Fruit fly (Drosophila melanogaster): ENCODE measurements around the gene CG15564.

The CG15564 gene

DNA sequence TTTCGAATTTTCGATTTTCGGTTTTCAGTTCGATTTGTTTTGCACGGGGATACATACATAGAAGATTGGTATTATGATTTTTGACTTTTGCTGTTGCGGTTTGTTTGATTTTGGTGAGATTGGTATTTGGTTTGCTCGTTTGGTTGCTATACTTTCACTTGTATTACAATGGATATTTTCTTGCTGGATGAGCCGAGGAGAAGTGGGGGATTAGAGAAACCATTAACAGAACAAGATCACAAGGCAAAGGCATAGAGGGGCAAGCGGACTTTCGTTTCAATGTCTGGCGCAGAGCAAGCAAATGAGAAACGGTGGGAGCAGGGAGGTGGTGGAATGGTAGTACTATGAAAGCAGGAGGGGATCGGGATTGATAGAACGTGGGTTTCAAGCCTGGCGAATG is 2.9 kb downstream of the CG15564 start, which contains the start of gene CG15563:
Gene CG15563, minus strand, starts transcription at position 101 of the 400 bp plus-strand sequence.
- TF ChIP-seq CG8159 (tag; optimal IDR thresholded peaks at IDR 0.05) (no peak), Ets98B (GFP tag; IDR thresholded peaks at IDR 0.05) (no peak), CG17806 (tag; optimal IDR thresholded peaks at IDR 0.05) (no peak), gl (tag; optimal IDR thresholded peaks at IDR 0.05) (no peak), D1 (tag; optimal IDR thresholded peaks at IDR 0.05) (no peak), Snoo (tag; optimal IDR thresholded peaks at IDR 0.05) (no peak), CG14655 (GFP tag; optimal IDR thresholded peaks at IDR 0.05) (no peak), rn (GFP tag; IDR thresholded peaks at IDR 0.05) (no peak), CG15710 (tag; optimal IDR thresholded peaks at IDR 0.05) (no peak), CG8301 (tag; optimal IDR thresholded peaks at IDR 0.05) (no peak), CG4496 (GFP tag; IDR thresholded peaks at IDR 0.05) (no peak), CG12605 (GFP tag; IDR thresholded peaks at IDR 0.05) (no peak), CG34367 (tag; optimal IDR thresholded peaks at IDR 0.05) (no peak), Pif1B (GFP tag; optimal IDR thresholded peaks at IDR 0.05) (no peak), EcR (GFP tag; optimal IDR thresholded peaks at IDR 0.05) (no peak), CG32121 (GFP tag; IDR thresholded peaks at IDR 0.05) (no peak), CG9948 (tag; optimal IDR thresholded peaks at IDR 0.05) (no peak)

DNA sequence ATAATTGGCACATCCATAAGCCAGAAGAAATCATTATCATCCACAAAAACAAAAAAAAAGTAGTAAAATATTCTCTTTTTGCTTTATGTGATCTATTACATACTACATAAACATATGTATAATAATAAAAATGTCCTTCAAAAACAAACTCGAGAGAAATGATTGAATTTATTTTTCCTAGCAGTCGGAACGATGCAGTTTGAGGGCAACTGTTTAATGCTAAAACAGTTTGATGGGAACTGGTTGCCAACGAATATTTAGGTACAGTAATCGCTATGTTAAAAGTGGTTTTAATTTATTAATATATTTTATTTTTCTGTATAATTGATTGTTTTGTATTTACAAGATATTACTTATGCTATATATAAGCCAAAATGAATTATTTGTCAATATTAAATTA is 4.0 kb downstream of the CG15564 start:
- TF ChIP-seq CG14655 (GFP tag; optimal IDR thresholded peaks at IDR 0.05) (no peak), Ets98B (GFP tag; IDR thresholded peaks at IDR 0.05) (no peak), EcR (GFP tag; optimal IDR thresholded peaks at IDR 0.05) (no peak), CG13204 (GFP tag; optimal IDR thresholded peaks at IDR 0.05) (no peak), Pif1B (GFP tag; optimal IDR thresholded peaks at IDR 0.05) (no peak), fd96Ca (GFP tag; IDR thresholded peaks at IDR 0.05) (no peak), D1 (tag; optimal IDR thresholded peaks at IDR 0.05) (no peak), CG12605 (GFP tag; IDR thresholded peaks at IDR 0.05) (no peak)

DNA sequence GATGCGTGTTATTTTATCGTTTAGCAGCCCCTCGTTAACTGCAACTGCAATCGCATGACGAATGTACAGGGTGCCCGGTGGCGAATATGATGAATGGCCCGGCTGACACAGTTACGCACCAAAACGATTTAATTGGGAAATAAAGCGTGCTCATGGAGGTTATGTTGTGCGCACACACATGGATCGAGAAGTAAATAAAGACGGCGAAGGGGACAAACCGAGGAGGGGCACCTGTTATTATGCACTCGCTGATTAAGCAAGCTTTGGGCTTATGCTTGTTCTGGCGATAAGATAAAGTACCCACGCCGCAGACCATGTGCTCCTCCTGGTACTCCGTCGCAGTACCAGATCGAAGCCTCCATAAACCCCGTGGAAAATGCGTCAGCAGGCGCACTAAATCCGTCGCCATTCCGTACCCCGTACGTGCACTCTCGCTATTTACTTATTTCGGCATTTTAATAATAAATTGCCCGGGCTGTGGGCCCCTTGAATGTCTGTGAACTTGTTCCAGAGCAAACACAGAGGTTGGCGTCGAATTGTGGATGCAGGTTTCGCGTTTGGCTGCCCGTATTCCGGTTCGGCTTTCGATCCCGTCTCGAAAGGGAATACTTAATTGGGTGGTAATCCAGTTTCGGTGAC is 10.0 kb downstream of the CG15564 start:
- TF ChIP-seq Pif1B (GFP tag; optimal IDR thresholded peaks at IDR 0.05), result peak; percentile 43
- TF ChIP-seq rn (GFP tag; IDR thresholded peaks at IDR 0.05), result 0 out of 2 replicates have a peak, but pooled peaks have one; percentile 14
- no peak for TF ChIP-seq CG13204 (GFP tag; optimal IDR thresholded peaks at IDR 0.05)
- TF ChIP-seq CG12605 (GFP tag; IDR thresholded peaks at IDR 0.05), result peak; percentile 32; the same call in 1 of the 2 replicates
- no peak for TF ChIP-seq Pif1A (GFP tag; optimal IDR thresholded peaks at IDR 0.05)
- no peak for TF ChIP-seq CG8159 (tag; optimal IDR thresholded peaks at IDR 0.05)
- TF ChIP-seq fd96Ca (GFP tag; IDR thresholded peaks at IDR 0.05), result peak; percentile 81
- TF ChIP-seq CG10348 (GFP tag; IDR thresholded peaks at IDR 0.05), result no peak
- TF ChIP-seq Ets98B (GFP tag; IDR thresholded peaks at IDR 0.05), result peak; percentile 69
- no peak for TF ChIP-seq CG15710 (tag; optimal IDR thresholded peaks at IDR 0.05)
- 0 out of 2 replicates have a peak, but pooled peaks have one; percentile 18 for TF ChIP-seq CG32121 (GFP tag; IDR thresholded peaks at IDR 0.05)
- no peak for TF ChIP-seq CG17806 (tag; optimal IDR thresholded peaks at IDR 0.05)
- no peak for TF ChIP-seq EcR (GFP tag; optimal IDR thresholded peaks at IDR 0.05)
- TF ChIP-seq CG34367 (tag; optimal IDR thresholded peaks at IDR 0.05), result no peak
- TF ChIP-seq CG4496 (GFP tag; IDR thresholded peaks at IDR 0.05), result peak; percentile 82
- TF ChIP-seq CG9948 (tag; optimal IDR thresholded peaks at IDR 0.05), result no peak
- TF ChIP-seq CG8301 (tag; optimal IDR thresholded peaks at IDR 0.05), result no peak
- TF ChIP-seq Snoo (tag; optimal IDR thresholded peaks at IDR 0.05), result no peak

DNA sequence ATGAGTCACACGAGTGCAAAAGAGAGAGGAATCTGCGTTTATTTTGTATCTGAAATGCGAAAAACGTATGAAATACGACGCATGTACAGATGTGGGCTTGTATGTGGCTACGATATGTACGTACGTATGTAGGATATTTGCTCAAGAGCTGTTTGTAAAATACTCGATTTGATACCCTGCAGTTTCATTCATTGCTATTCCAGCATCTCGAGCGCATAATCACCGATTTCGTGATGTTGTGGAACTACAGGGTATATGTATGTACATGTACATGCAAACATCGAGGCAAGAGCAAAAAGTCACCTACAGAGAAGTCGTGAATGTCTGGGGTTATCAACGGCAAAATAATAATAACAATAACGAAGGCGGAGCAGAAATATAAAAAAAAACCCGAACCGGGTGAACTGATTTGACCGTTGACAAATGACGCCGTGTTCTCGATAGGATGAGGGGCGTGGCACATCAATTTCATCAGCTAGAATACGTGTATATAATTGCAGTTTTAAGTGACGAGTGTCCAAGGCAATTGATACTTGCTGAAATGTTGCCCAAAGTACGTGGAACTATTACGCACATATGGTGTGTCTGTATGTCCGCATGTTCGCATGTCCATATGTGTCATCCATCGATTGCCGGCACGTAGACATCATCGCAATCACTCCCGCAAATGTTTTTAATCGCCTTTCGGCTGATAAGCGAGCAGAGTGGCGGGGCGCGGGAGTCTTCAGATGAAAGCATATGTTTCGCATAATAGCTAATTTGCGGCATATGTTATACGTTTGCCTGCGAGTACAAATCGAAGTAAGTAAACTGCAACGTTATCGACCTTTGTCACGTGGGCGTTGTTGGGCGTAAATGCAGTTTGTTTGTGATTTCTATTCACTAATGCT is 10.9 kb downstream of the CG15564 start:
- no peak for TF ChIP-seq CG9948 (tag; optimal IDR thresholded peaks at IDR 0.05)
- TF ChIP-seq EcR (GFP tag; optimal IDR thresholded peaks at IDR 0.05), result peak; percentile 49

DNA sequence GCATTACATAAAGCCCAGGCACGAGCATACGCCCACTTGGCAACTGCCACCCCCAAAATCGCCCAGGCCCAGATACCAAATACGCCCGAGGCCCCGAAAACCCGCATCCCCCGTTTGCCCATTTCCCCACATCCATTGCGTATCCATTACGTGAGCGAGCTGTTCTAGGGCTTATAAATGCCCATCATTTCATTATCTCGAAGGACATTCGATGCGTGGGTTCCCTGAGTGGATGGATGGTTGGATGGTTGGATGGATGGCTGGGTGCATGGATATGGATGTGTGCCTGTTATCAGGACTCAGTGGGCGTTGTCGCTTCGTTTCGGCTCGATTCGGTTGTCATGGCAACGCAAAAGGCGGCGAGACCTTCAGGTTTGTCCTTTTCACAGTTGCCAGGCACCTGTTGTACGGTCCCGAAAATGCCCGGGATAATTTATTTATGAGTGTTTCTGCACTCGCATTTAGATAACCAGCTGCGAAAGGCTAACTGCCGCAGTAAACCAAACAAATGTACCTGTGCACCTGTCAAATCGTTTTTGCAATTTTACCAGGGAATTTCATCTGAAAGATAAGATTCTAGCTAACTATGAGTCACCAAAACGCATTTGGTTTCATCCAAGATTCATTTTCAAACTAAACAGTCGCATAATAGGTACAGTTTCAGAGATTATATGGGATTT is 12.1 kb downstream of the CG15564 start:
- TF ChIP-seq CG32121 (GFP tag; IDR thresholded peaks at IDR 0.05) (no peak), Pif1A (GFP tag; optimal IDR thresholded peaks at IDR 0.05) (no peak), rn (GFP tag; IDR thresholded peaks at IDR 0.05) (no peak), Snoo (tag; optimal IDR thresholded peaks at IDR 0.05) (no peak), fd96Ca (GFP tag; IDR thresholded peaks at IDR 0.05) (no peak), D1 (tag; optimal IDR thresholded peaks at IDR 0.05) (no peak), CG9948 (tag; optimal IDR thresholded peaks at IDR 0.05) (no peak), CG14655 (GFP tag; optimal IDR thresholded peaks at IDR 0.05) (no peak), CG17806 (tag; optimal IDR thresholded peaks at IDR 0.05) (no peak), CG4496 (GFP tag; IDR thresholded peaks at IDR 0.05) (no peak), CG10348 (GFP tag; IDR thresholded peaks at IDR 0.05) (no peak), CG8301 (tag; optimal IDR thresholded peaks at IDR 0.05) (no peak), Ets98B (GFP tag; IDR thresholded peaks at IDR 0.05) (no peak), Pif1B (GFP tag; optimal IDR thresholded peaks at IDR 0.05) (no peak), CG13204 (GFP tag; optimal IDR thresholded peaks at IDR 0.05) (no peak), CG8159 (tag; optimal IDR thresholded peaks at IDR 0.05) (no peak), gl (tag; optimal IDR thresholded peaks at IDR 0.05) (no peak)

Measured in whole organism, pupa.